Fruit fly (Drosophila melanogaster) whole organism, adult: ENCODE measurements around the gene CG11811.

ENCODE experiments used
- CG12768 ChIP-seq: fragments of 200-800 bp; sonication (Bioruptor generic); optimal IDR thresholded peaks from 2 replicates; lab custom pipeline; 2017; ENCODE audit warnings: missing biosample characterization, missing genetic modification characterization, mild to moderate bottlenecking, moderate library complexity, missing genetic modification reagents
- kay ChIP-seq: fragments of 200-800 bp; sonication (Bioruptor generic); peaks from one replicate; lab custom pipeline; 2016; ENCODE audit warnings: missing biosample characterization, missing genetic modification characterization, borderline replicate concordance

DNA sequence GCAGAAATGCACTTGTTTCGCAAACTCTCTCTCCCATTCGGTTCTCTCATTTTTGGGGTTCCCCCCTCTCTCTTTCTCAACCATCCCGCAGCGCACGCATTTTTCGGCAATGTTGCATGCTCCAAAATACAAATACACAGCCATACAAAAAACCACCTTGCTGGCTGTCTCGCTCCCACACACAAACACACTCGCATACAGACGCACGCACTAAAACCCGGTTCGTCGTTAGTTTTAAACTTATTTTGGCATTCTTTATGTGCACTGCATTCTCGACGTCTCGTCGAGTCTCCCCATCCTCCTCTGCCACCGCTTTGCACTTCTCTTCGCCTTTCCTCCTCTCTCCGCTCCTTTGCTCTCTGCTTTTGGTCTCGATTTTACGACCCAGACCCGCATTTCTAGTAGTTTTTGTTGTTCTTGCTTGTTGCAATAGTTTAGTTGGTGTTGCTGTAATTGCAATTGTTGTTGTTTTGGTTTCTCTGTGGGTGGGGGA lies 24.3 kb upstream of the CG11811 start:
- no peak for TF ChIP-seq kay (GFP tag; lab: Kevin White, UChicago)
- no peak for TF ChIP-seq CG12768 (GFP tag; lab: Kevin White, UChicago)
